Fruit fly (Drosophila melanogaster) ovary, adult (tissue): ENCODE data around the gene ear.

Experiments used
- CG17801 ChIP-seq: fragments of 200-800 bp; optimal IDR thresholded peaks from 2 replicates; lab custom pipeline; 2019; ENCODE audit warnings: missing biosample characterization, mild to moderate bottlenecking, missing genetic modification characterization, moderate library complexity; ENCODE audit not compliant: partially characterized antibody

ear gene

dm6 chr3R:15363608-15364007 is 43.1 kb downstream of the ear start, which contains the start of gene CG6171:
TSS of gene CG6171 (minus strand) at chr3R:15363857.
- TF ChIP-seq CG17801 (GFP tag; lab: Kevin White, UChicago) = peak; percentile 10

dm6 chr3R:15366839-15367238 is 46.3 kb downstream of the ear start:
- peak; percentile 6 for TF ChIP-seq CG17801 (GFP tag; lab: Kevin White, UChicago)

dm6 chr3R:15367477-15367876 is 46.9 kb downstream of the ear start, which contains the start of gene CG34404:
TSS of gene CG34404 (minus strand) at chr3R:15367665.
- no peak for TF ChIP-seq CG17801 (GFP tag; lab: Kevin White, UChicago)

dm6 chr3R:15369742-15370141 is 49.2 kb downstream of the ear start, which contains the start of gene CG14868:
TSS of gene CG14868 (minus strand) at chr3R:15369945.
- no peak for TF ChIP-seq CG17801 (GFP tag; lab: Kevin White, UChicago)

dm6 chr3R:15371833-15372232 is 51.3 kb downstream of the ear start, which contains the start of the genes Ccm3 and CG6136:
TSS of gene Ccm3 (plus strand) at chr3R:15371957.
TSS of gene CG6136 (minus strand) at chr3R:15372212.
- peak; percentile 67 for TF ChIP-seq CG17801 (GFP tag; lab: Kevin White, UChicago)

- no peak for TF ChIP-seq CG17801 (GFP tag; lab: Kevin White, UChicago)
Observed at dm6 chr3R:15374397-15374796, 53.8 kb downstream of the ear start, which contains the start of gene Rbp. TSS of gene Rbp (plus strand) at chr3R:15374635.
